Worm (Caenorhabditis elegans) whole organism, L4/young adult: ENCODE measurements around the gene str-131.

ENCODE experiments used
- W03F9.2 ChIP-seq: fragments of 150-350 bp; optimal IDR thresholded peaks from 2 replicates; lab custom pipeline; 2014; ENCODE audit warnings: missing biosample characterization, missing genetic modification characterization
- dao-5 ChIP-seq: sonication (generic microtip); optimal IDR thresholded peaks from 2 replicates; lab custom pipeline; 2016; ENCODE audit warnings: missing genotype, missing genetic modification characterization, moderate library complexity, missing compliant biosample characterization
- him-1 ChIP-seq: sonication (generic microtip); optimal IDR thresholded peaks from 2 replicates; lab custom pipeline; 2016; ENCODE audit warnings: missing genotype, missing genetic modification reagents, missing genetic modification characterization, missing compliant biosample characterization

str-131 gene

ce11 chrV:8098239-8098638 lies 16.8 kb upstream of the str-131 start, which contains the start of gene str-145:
str-145 (minus strand) TSS chrV:8098339.
- TF ChIP-seq him-1 (tag; lab: Kevin White, UChicago) (no peak), W03F9.2 (tag; lab: Kevin White, UChicago) (no peak), dao-5 (tag; lab: Kevin White, UChicago) (no peak)

- TF ChIP-seq W03F9.2 (tag; lab: Kevin White, UChicago) = no peak
- no peak for TF ChIP-seq him-1 (tag; lab: Kevin White, UChicago)
- TF ChIP-seq dao-5 (tag; lab: Kevin White, UChicago) = no peak
These were observed 13.9 kb upstream of the str-131 start, which contains the start of gene str-146 for ce11 chrV:8095378-8095777. str-146 (minus strand) TSS chrV:8095478.

ce11 chrV:8092385-8092784 lies 10.9 kb upstream of the str-131 start, which contains the start of gene str-129:
str-129 (minus strand) TSS chrV:8092485.
- no peak for TF ChIP-seq W03F9.2 (tag; lab: Kevin White, UChicago)
- no peak for TF ChIP-seq him-1 (tag; lab: Kevin White, UChicago)

- TF ChIP-seq him-1 (tag; lab: Kevin White, UChicago) (no peak), W03F9.2 (tag; lab: Kevin White, UChicago) (no peak), dao-5 (tag; lab: Kevin White, UChicago) (no peak)
These were observed 9.1 kb upstream of the str-131 start, which contains the start of gene str-130 for ce11 chrV:8090595-8090994. str-130 (minus strand) TSS chrV:8090695.

- no peak for TF ChIP-seq W03F9.2 (tag; lab: Kevin White, UChicago)
- TF ChIP-seq dao-5 (tag; lab: Kevin White, UChicago) = no peak
- TF ChIP-seq him-1 (tag; lab: Kevin White, UChicago) = no peak
These were observed 3.7 kb upstream of the str-131 start, which contains the start of gene C09H5.7 for ce11 chrV:8085141-8085540. C09H5.7 (minus strand) TSS chrV:8085241.

- TF ChIP-seq him-1 (tag; lab: Kevin White, UChicago) (no peak), dao-5 (tag; lab: Kevin White, UChicago) (no peak)
These were observed 1.7 kb downstream of the str-131 start for ce11 chrV:8079813-8080212.

- TF ChIP-seq him-1 (tag; lab: Kevin White, UChicago) (no peak), W03F9.2 (tag; lab: Kevin White, UChicago) (no peak), dao-5 (tag; lab: Kevin White, UChicago) (no peak)
These were observed 5.8 kb downstream of the str-131 start, which contains the start of gene catp-3 for ce11 chrV:8075712-8076111. catp-3 (plus strand) TSS chrV:8076012.

- TF ChIP-seq him-1 (tag; lab: Kevin White, UChicago) (no peak), W03F9.2 (tag; lab: Kevin White, UChicago) (no peak), dao-5 (tag; lab: Kevin White, UChicago) (no peak)
These were observed 8.3 kb downstream of the str-131 start for ce11 chrV:8073162-8073561.

- TF ChIP-seq W03F9.2 (tag; lab: Kevin White, UChicago) (no peak), him-1 (tag; lab: Kevin White, UChicago) (no peak), dao-5 (tag; lab: Kevin White, UChicago) (no peak)
These were observed 9.4 kb downstream of the str-131 start, which contains the start of gene str-144 for ce11 chrV:8072047-8072446. str-144 (minus strand) TSS chrV:8072147.

- TF ChIP-seq him-1 (tag; lab: Kevin White, UChicago) (no peak), dao-5 (tag; lab: Kevin White, UChicago) (no peak), W03F9.2 (tag; lab: Kevin White, UChicago) (no peak)
These were observed 11.8 kb downstream of the str-131 start, which contains the start of gene str-143 for ce11 chrV:8069637-8070036. str-143 (minus strand) TSS chrV:8069737.

- TF ChIP-seq dao-5 (tag; lab: Kevin White, UChicago) = no peak
- TF ChIP-seq W03F9.2 (tag; lab: Kevin White, UChicago) = no peak
- no peak for TF ChIP-seq him-1 (tag; lab: Kevin White, UChicago)
These were observed 13.7 kb downstream of the str-131 start, which contains the start of gene str-140 for ce11 chrV:8067800-8068199. str-140 (minus strand) TSS chrV:8067900.

ce11 chrV:8062074-8062473 lies 19.4 kb downstream of the str-131 start, which contains the start of gene str-139:
str-139 (minus strand) TSS chrV:8062174.
- TF ChIP-seq dao-5 (tag; lab: Kevin White, UChicago) (no peak), W03F9.2 (tag; lab: Kevin White, UChicago) (no peak), him-1 (tag; lab: Kevin White, UChicago) (no peak)

- TF ChIP-seq him-1 (tag; lab: Kevin White, UChicago) = no peak
- TF ChIP-seq W03F9.2 (tag; lab: Kevin White, UChicago) = no peak
- no peak for TF ChIP-seq dao-5 (tag; lab: Kevin White, UChicago)
These were observed 23.1 kb downstream of the str-131 start, which contains the start of gene str-138 for ce11 chrV:8058359-8058758. str-138 (plus strand) TSS chrV:8058659.

- TF ChIP-seq dao-5 (tag; lab: Kevin White, UChicago) (no peak), him-1 (tag; lab: Kevin White, UChicago) (no peak), W03F9.2 (tag; lab: Kevin White, UChicago) (no peak)
These were observed 26.3 kb downstream of the str-131 start for ce11 chrV:8055170-8055569.
